Worm (Caenorhabditis elegans): ENCODE measurements around the gene srx-6.

DNA sequence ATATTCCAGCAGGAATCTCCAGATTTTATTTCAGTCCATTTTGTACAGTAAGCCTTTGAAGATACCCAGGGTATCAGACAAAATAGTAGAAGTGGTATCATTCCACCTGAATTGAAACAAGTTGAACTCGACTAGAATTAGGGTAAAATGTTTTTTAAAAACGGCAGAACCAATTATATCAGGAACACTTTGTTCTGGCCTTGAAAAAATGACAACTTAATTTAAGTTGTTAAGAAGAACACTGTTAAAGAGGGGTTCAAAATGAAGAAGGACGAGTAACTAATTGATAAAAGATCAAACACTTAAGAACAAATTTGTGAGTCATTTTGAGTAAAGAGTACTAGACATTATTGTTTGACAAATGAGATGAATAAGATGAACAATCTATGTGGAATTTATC, 7.8 kb upstream of the srx-6 start, which contains the start of gene lmd-4:
- no peak for TF ChIP-seq jun-1 (tag; optimal IDR thresholded peaks at IDR 0.05)
- TF ChIP-seq snpc-4 (tag; optimal IDR thresholded peaks at IDR 0.05) = no peak
- no peak for TF ChIP-seq ceh-28 (tag; optimal IDR thresholded peaks at IDR 0.05)
- TF ChIP-seq fos-1 (tag; optimal IDR thresholded peaks at IDR 0.05) = no peak
- TF ChIP-seq elt-2 (tag; optimal IDR thresholded peaks at IDR 0.05) = no peak
- no peak for TF ChIP-seq ztf-4 (tag; optimal IDR thresholded peaks at IDR 0.05)
- TF ChIP-seq ama-1 (optimal IDR thresholded peaks at IDR 0.05) = no peak
- no peak for TF ChIP-seq lin-15B (tag; optimal IDR thresholded peaks at IDR 0.05)
- TF ChIP-seq egl-27 (tag; optimal IDR thresholded peaks at IDR 0.05) = no peak
- no peak for TF ChIP-seq R02D3.7 (tag; optimal IDR thresholded peaks at IDR 0.05)
- TF ChIP-seq unc-62 (GFP tag; optimal IDR thresholded peaks at IDR 0.05) = no peak
- TF ChIP-seq aly-2 (tag; optimal IDR thresholded peaks at IDR 0.05) = no peak
- TF ChIP-seq nhr-237 (tag; optimal IDR thresholded peaks at IDR 0.05) = no peak

Measured in whole organism, L3 larva.